Worm (Caenorhabditis elegans) whole organism, L4/young adult: Measurements from ENCODE around the gene dhhc-1.

ENCODE experiments used
- dao-5 ChIP-seq: sonication (generic microtip); optimal IDR thresholded peaks from 2 replicates; lab custom pipeline; 2016; ENCODE audit warnings: missing genotype, missing genetic modification characterization, moderate library complexity, missing compliant biosample characterization
- him-1 ChIP-seq: sonication (generic microtip); optimal IDR thresholded peaks from 2 replicates; lab custom pipeline; 2016; ENCODE audit warnings: missing genotype, missing genetic modification reagents, missing genetic modification characterization, missing compliant biosample characterization

DNA sequence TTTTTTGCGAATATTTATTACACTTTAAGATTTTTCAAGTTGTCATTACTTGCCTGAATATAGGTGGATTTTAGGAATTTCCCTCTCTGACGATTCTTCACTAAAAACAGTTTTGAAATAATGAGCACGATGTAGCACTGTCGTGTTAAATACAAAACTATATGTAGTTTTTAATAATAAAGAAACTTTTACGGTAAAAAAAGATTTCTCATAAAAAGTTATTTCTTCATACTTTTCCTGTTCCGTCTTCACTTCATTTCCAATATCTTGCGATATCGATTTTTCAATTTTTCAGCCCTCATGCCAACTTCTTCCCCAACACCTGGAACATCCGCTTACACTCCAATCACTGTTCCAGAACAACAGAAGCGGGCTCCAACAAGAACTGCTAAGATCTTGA, 47.8 kb downstream of the dhhc-1 start, which contains the start of gene H03G16.6:
- no peak for TF ChIP-seq dao-5 (tag; lab: Kevin White, UChicago)
- no peak for TF ChIP-seq him-1 (tag; lab: Kevin White, UChicago)
